Fruit fly (Drosophila melanogaster) whole organism, embryonic: ENCODE results near the gene CG42827.

ENCODE experiments used
- Abd-B ChIP-seq: fragments of 200-800 bp; sonication (Bioruptor generic); optimal IDR thresholded peaks from 2 replicates; lab custom pipeline; 2018; ENCODE audit warnings: missing biosample characterization, mild to moderate bottlenecking, missing genetic modification characterization, moderate library complexity
- Asciz ChIP-seq: fragments of 200-800 bp; sonication (Bioruptor generic); optimal IDR thresholded peaks from 2 replicates; lab custom pipeline; 2017; ENCODE audit warnings: missing biosample characterization, mild to moderate bottlenecking, missing genetic modification characterization, missing genetic modification reagents
- CG10654 ChIP-seq: fragments of 200-800 bp; sonication (Bioruptor generic); optimal IDR thresholded peaks from 2 replicates; lab custom pipeline; 2016; ENCODE audit warnings: missing biosample characterization, missing genetic modification characterization
- CG11504 ChIP-seq: fragments of 200-800 bp; sonication (Bioruptor generic); optimal IDR thresholded peaks from 3 replicates; lab custom pipeline; 2019; ENCODE audit warnings: missing biosample characterization, mild to moderate bottlenecking, missing genetic modification characterization, moderate library complexity
- CG12104 ChIP-seq: fragments of 200-800 bp; sonication (Bioruptor generic); optimal IDR thresholded peaks from 3 replicates; lab custom pipeline; 2016; ENCODE audit warnings: missing biosample characterization, missing genetic modification characterization
- CG12155 ChIP-seq: fragments of 200-800 bp; sonication (Bioruptor generic); optimal IDR thresholded peaks from 3 replicates; lab custom pipeline; 2016; ENCODE audit warnings: missing biosample characterization, missing genetic modification characterization
- CG12236 ChIP-seq: fragments of 200-800 bp; sonication (Bioruptor generic); optimal IDR thresholded peaks from 2 replicates; lab custom pipeline; 2016; ENCODE audit warnings: missing biosample characterization, missing genetic modification characterization
- CG13424 ChIP-seq: fragments of 200-800 bp; sonication (Bioruptor generic); optimal IDR thresholded peaks from 2 replicates; lab custom pipeline; 2019; ENCODE audit warnings: missing biosample characterization, mild to moderate bottlenecking, missing genetic modification characterization, moderate library complexity
- CG13894 ChIP-seq: fragments of 200-800 bp; sonication (Bioruptor generic); optimal IDR thresholded peaks from 3 replicates; lab custom pipeline; 2018; ENCODE audit warnings: missing biosample characterization, mild to moderate bottlenecking, missing genetic modification characterization, moderate library complexity
- CG14014 ChIP-seq: fragments of 200-800 bp; sonication (Bioruptor generic); IDR thresholded peaks from 2 replicates; pipeline ENCODE4 v1.3.6; 2022; ENCODE audit warnings: missing biosample characterization, missing genetic modification characterization
- CG1529 ChIP-seq: fragments of 200-800 bp; sonication (Bioruptor generic); optimal IDR thresholded peaks from 3 replicates; lab custom pipeline; 2018; ENCODE audit warnings: missing biosample characterization, missing genetic modification characterization
- CG15601 ChIP-seq: fragments of 200-800 bp; sonication (Bioruptor generic); optimal IDR thresholded peaks from 3 replicates; lab custom pipeline; 2019; ENCODE audit warnings: missing biosample characterization, mild to moderate bottlenecking, missing genetic modification characterization, moderate library complexity
- CG1603 ChIP-seq: fragments of 200-800 bp; sonication (Bioruptor generic); optimal IDR thresholded peaks from 2 replicates; lab custom pipeline; 2019; ENCODE audit warnings: missing biosample characterization, mild to moderate bottlenecking, missing genetic modification characterization, moderate library complexity
- CG2678 ChIP-seq: fragments of 200-800 bp; sonication (Bioruptor generic); optimal IDR thresholded peaks from 3 replicates; lab custom pipeline; 2019; ENCODE audit warnings: missing biosample characterization, mild to moderate bottlenecking, missing genetic modification characterization, moderate library complexity
- CG2875 ChIP-seq: fragments of 200-800 bp; sonication (Bioruptor generic); optimal IDR thresholded peaks from 2 replicates; lab custom pipeline; 2017; ENCODE audit warnings: missing biosample characterization, mild to moderate bottlenecking, missing genetic modification characterization, missing genetic modification reagents
- CG31441 ChIP-seq: fragments of 200-800 bp; sonication (Bioruptor generic); IDR thresholded peaks from 2 replicates; pipeline ENCODE4 v1.3.6; 2022; ENCODE audit warnings: missing biosample characterization, missing genetic modification characterization
- CG4360 ChIP-seq: fragments of 200-800 bp; sonication (Bioruptor generic); IDR thresholded peaks from 2 replicates; pipeline ENCODE4 v1.3.6; 2022; ENCODE audit warnings: missing biosample characterization, missing genetic modification characterization
- CG43689 ChIP-seq: fragments of 200-800 bp; sonication (Bioruptor generic); IDR thresholded peaks from 2 replicates; pipeline ENCODE4 v1.3.6; 2022; ENCODE audit warnings: missing biosample characterization, missing genetic modification characterization
- CG6175 ChIP-seq: fragments of 200-800 bp; sonication (Bioruptor generic); IDR thresholded peaks from 3 replicates; pipeline ENCODE4 v1.3.6; 2022; ENCODE audit warnings: missing biosample characterization, missing genetic modification characterization
- CG7786 ChIP-seq: fragments of 200-800 bp; sonication (Bioruptor generic); optimal IDR thresholded peaks from 2 replicates; lab custom pipeline; 2016; ENCODE audit warnings: missing biosample characterization, missing genetic modification characterization
- CG7987 ChIP-seq: fragments of 200-800 bp; sonication (Bioruptor generic); optimal IDR thresholded peaks from 2 replicates; lab custom pipeline; 2018; ENCODE audit warnings: missing biosample characterization, mild to moderate bottlenecking, missing genetic modification characterization, moderate library complexity
- CG8281 ChIP-seq: fragments of 200-800 bp; sonication (Bioruptor generic); optimal IDR thresholded peaks from 2 replicates; lab custom pipeline; 2018; ENCODE audit warnings: missing biosample characterization, mild to moderate bottlenecking, missing genetic modification characterization, moderate library complexity
- D ChIP-seq, 2 experiments: fragments of 200-800 bp in 1 of 2; fragments of >200 bp in 1 of 2; sonication (Bioruptor generic) in 1 of 2; optimal IDR thresholded peaks; 2 replicates in 1 of 2; 3 replicates in 1 of 2; lab custom pipeline; 2017; ENCODE audit warnings: mild to moderate bottlenecking in 1 of 2, missing biosample characterization in 1 of 2, missing genetic modification characterization in 1 of 2, missing genetic modification reagents in 1 of 2
- Dp ChIP-seq: fragments of 200-800 bp; sonication (Bioruptor generic); optimal IDR thresholded peaks from 2 replicates; lab custom pipeline; 2018; ENCODE audit warnings: missing biosample characterization, mild to moderate bottlenecking, missing genetic modification characterization, moderate library complexity
- Fer3 ChIP-seq: fragments of 200-800 bp; sonication (Bioruptor generic); optimal IDR thresholded peaks from 2 replicates; lab custom pipeline; 2018; ENCODE audit warnings: missing biosample characterization, mild to moderate bottlenecking, missing genetic modification characterization, moderate library complexity
- Hand ChIP-seq: fragments of 200-800 bp; sonication (Bioruptor generic); optimal IDR thresholded peaks from 2 replicates; lab custom pipeline; 2017; ENCODE audit warnings: mild to moderate bottlenecking, missing biosample characterization, missing genetic modification reagents, missing genetic modification characterization
- Hey ChIP-seq: fragments of 200-800 bp; sonication (Bioruptor generic); optimal IDR thresholded peaks from 3 replicates; lab custom pipeline; 2018; ENCODE audit warnings: missing biosample characterization, mild to moderate bottlenecking, missing genetic modification characterization
- MTF-1 ChIP-seq: fragments of 200-800 bp; sonication (Bioruptor generic); optimal IDR thresholded peaks from 2 replicates; lab custom pipeline; 2018; ENCODE audit warnings: missing biosample characterization, mild to moderate bottlenecking, missing genetic modification characterization, borderline replicate concordance
- Mes4 ChIP-seq: fragments of 200-800 bp; sonication (Bioruptor generic); optimal IDR thresholded peaks from 2 replicates; lab custom pipeline; 2016; ENCODE audit warnings: missing biosample characterization, missing genetic modification characterization
- Vsx1 ChIP-seq: fragments of 200-800 bp; sonication (Bioruptor generic); optimal IDR thresholded peaks from 2 replicates; lab custom pipeline; 2017; ENCODE audit warnings: missing biosample characterization, mild to moderate bottlenecking, missing genetic modification characterization, missing genetic modification reagents
- crc ChIP-seq: fragments of 200-800 bp; sonication (Bioruptor generic); optimal IDR thresholded peaks from 2 replicates; lab custom pipeline; 2016; ENCODE audit warnings: missing biosample characterization, missing genetic modification characterization
- da ChIP-seq: fragments of 200-800 bp; sonication (Bioruptor generic); optimal IDR thresholded peaks from 2 replicates; lab custom pipeline; 2016; ENCODE audit warnings: missing biosample characterization, missing genetic modification characterization
- danr ChIP-seq: fragments of 200-800 bp; sonication (Bioruptor generic); IDR thresholded peaks from 2 replicates; pipeline ENCODE4 v1.3.6; 2022; ENCODE audit warnings: missing biosample characterization, missing genetic modification characterization
- ftz-f1 ChIP-seq: fragments of 200-800 bp; sonication (Bioruptor generic); optimal IDR thresholded peaks from 2 replicates; lab custom pipeline; 2016; ENCODE audit warnings: missing biosample characterization, missing genetic modification characterization
- gsb ChIP-seq: fragments of 200-800 bp; sonication (Bioruptor generic); IDR thresholded peaks from 2 replicates; pipeline ENCODE4 v1.3.6; 2022; ENCODE audit warnings: missing biosample characterization, missing genetic modification characterization
- nmo ChIP-seq: fragments of 200-800 bp; sonication (Bioruptor generic); optimal IDR thresholded peaks from 2 replicates; lab custom pipeline; 2018; ENCODE audit warnings: missing biosample characterization, mild to moderate bottlenecking, missing genetic modification characterization, moderate library complexity
- pan ChIP-seq, 4 experiments: fragments of >200 bp in 3 of 4; fragments of 200-800 bp in 1 of 4; sonication (Bioruptor generic) in 1 of 4; optimal IDR thresholded peaks in 3 of 4; IDR thresholded peaks in 1 of 4; 2 replicates each; pipeline versions ENCODE4 v1.3.6 to Lab custom; 2017 to 2022; ENCODE audit warnings: missing biosample characterization in 2 of 4, missing genetic modification characterization in 2 of 4, mixed read lengths in 1 of 4
- scrt ChIP-seq: fragments of 200-800 bp; sonication (Bioruptor generic); optimal IDR thresholded peaks from 2 replicates; lab custom pipeline; 2018; ENCODE audit warnings: missing biosample characterization, mild to moderate bottlenecking, missing genetic modification characterization, moderate library complexity
- sisA ChIP-seq: fragments of 200-800 bp; sonication (Bioruptor generic); IDR thresholded peaks from 2 replicates; pipeline ENCODE4 v1.3.6; 2022; ENCODE audit warnings: missing biosample characterization, missing genetic modification characterization
- sr ChIP-seq: fragments of 200-800 bp; sonication (Bioruptor generic); IDR thresholded peaks from 3 replicates; pipeline ENCODE4 v1.3.6; 2022; ENCODE audit warnings: missing biosample characterization, missing genetic modification characterization
- tgo ChIP-seq: fragments of 200-800 bp; sonication (Bioruptor generic); IDR thresholded peaks from 3 replicates; pipeline ENCODE4 v1.3.6; 2022; ENCODE audit warnings: missing biosample characterization, missing genetic modification characterization
- tio ChIP-seq: fragments of 200-800 bp; sonication (Bioruptor generic); optimal IDR thresholded peaks from 2 replicates; lab custom pipeline; 2017; ENCODE audit warnings: missing biosample characterization, missing genetic modification characterization, inconsistent platforms
- ttk ChIP-seq: fragments of 200-800 bp; sonication (Bioruptor generic); IDR thresholded peaks from 2 replicates; pipeline ENCODE4 v2.1.2; 2022; ENCODE audit warnings: missing biosample characterization, missing genetic modification characterization
- unpg ChIP-seq: fragments of 200-800 bp; sonication (Bioruptor generic); optimal IDR thresholded peaks from 3 replicates; lab custom pipeline; 2018; ENCODE audit warnings: missing biosample characterization, mild to moderate bottlenecking, missing genetic modification characterization, moderate library complexity
- z ChIP-seq: fragments of 200-800 bp; sonication (Bioruptor generic); IDR thresholded peaks from 3 replicates; pipeline ENCODE4 v1.3.6; 2022; ENCODE audit warnings: missing biosample characterization, missing genetic modification characterization

The CG42827 gene

dm6 chr3R:23355829-23356738 is 16.6 kb upstream of the CG42827 start, which contains the start of the genes ATPsynCF6 and Sec13 (continued):
- TF ChIP-seq MTF-1, result no peak
- TF ChIP-seq z (GFP tag; lab: Robert Waterston, UW), result no peak
- TF ChIP-seq danr (GFP tag; lab: Robert Waterston, UW), result no peak
- peak; percentile 42 for TF ChIP-seq CG1603 (tag; lab: Kevin White, UChicago)

DNA sequence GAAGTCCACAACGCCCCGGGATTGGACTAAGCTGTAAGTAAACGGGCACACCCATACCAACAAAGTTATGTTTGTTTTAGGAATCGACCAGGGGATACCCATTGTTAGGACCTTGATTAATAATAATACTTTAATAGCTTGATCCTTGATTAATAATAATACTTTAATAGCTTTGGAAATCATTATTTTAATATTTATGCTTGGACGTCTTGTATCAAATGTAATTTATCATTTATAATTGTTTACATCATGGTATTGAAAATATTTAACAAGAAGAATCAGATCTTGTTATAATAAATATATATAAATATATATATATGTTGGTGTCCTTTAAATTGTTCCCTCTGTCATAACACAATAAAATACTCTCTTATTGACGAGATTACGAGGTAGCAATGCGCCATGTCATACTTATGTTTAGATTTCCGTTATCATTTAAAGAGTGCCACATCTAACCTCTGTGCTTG is 15.8 kb upstream of the CG42827 start:
- TF ChIP-seq Vsx1 (GFP tag; lab: Kevin White, UChicago), result no peak
- peak; percentile 88 for TF ChIP-seq CG31441
- TF ChIP-seq CG12236 (GFP tag; lab: Kevin White, UChicago), result no peak
- no peak for TF ChIP-seq Hey (tag; lab: Kevin White, UChicago)
- TF ChIP-seq CG10654 (GFP tag; lab: Kevin White, UChicago), result peak; percentile 69
- TF ChIP-seq CG13894 (tag; lab: Kevin White, UChicago), result no peak
- peak; percentile 30 for TF ChIP-seq Asciz (GFP tag; lab: Kevin White, UChicago)
- peak; percentile 84 for TF ChIP-seq Hand (GFP tag; lab: Kevin White, UChicago)
- peak; percentile 81 for TF ChIP-seq Abd-B (GFP tag; lab: Kevin White, UChicago)
- TF ChIP-seq CG8281 (tag; lab: Kevin White, UChicago), result no peak
- no peak for TF ChIP-seq da (GFP tag; lab: Kevin White, UChicago)
- TF ChIP-seq CG4360 (GFP tag; lab: Robert Waterston, UW), result no peak
- no peak for TF ChIP-seq tio (GFP tag; lab: Kevin White, UChicago)
- peak; percentile 43; the same call in 1 of the 2 replicates for TF ChIP-seq sisA (GFP tag; lab: Robert Waterston, UW)
- TF ChIP-seq gsb, result peak; percentile 55; the same call in 1 of the 2 replicates
- peak; percentile 83 for TF ChIP-seq Fer3 (tag; lab: Kevin White, UChicago)
- no peak for TF ChIP-seq CG6175 (GFP tag; lab: Robert Waterston, UW)
- TF ChIP-seq unpg (GFP tag; lab: Kevin White, UChicago), result peak; percentile 87
- no peak for TF ChIP-seq D (optimal IDR thresholded peaks at IDR 0.05; lab: Kevin White, UChicago)
- TF ChIP-seq D (GFP tag; optimal IDR thresholded peaks at IDR 0.05; lab: Kevin White, UChicago), result peak; percentile 66
- no peak for TF ChIP-seq CG7987 (GFP tag; lab: Kevin White, UChicago)
- peak; percentile 96 for TF ChIP-seq CG13424 (tag; lab: Kevin White, UChicago)
- peak; percentile 67 for TF ChIP-seq CG2875 (GFP tag; lab: Kevin White, UChicago)
- peak; percentile 94 for TF ChIP-seq nmo (GFP tag; lab: Kevin White, UChicago)
- TF ChIP-seq scrt (GFP tag; lab: Kevin White, UChicago), result peak; percentile 70
- peak; percentile 74 for TF ChIP-seq CG14014 (GFP tag; lab: Robert Waterston, UW)
- TF ChIP-seq tgo (GFP tag; lab: Robert Waterston, UW), result peak; percentile 80
- TF ChIP-seq CG43689 (GFP tag; lab: Robert Waterston, UW), result peak; percentile 58; the same call in 1 of the 2 replicates
- peak; percentile 83 for TF ChIP-seq CG12155 (GFP tag; lab: Kevin White, UChicago)
- no peak for TF ChIP-seq Mes4 (GFP tag; lab: Kevin White, UChicago)
- peak; percentile 66 for TF ChIP-seq CG1529 (GFP tag; lab: Kevin White, UChicago)
- no peak for TF ChIP-seq crc (GFP tag; lab: Kevin White, UChicago)
- TF ChIP-seq ftz-f1 (GFP tag; lab: Kevin White, UChicago), result no peak
- TF ChIP-seq CG11504 (tag; lab: Kevin White, UChicago), result peak; percentile 93
- no peak for TF ChIP-seq sr
- no peak for TF ChIP-seq CG7786
- TF ChIP-seq CG15601 (tag; lab: Kevin White, UChicago), result peak; percentile 89
- peak; percentile 64 for TF ChIP-seq ttk (GFP tag; lab: Robert Waterston, UW)
- no peak for TF ChIP-seq pan (optimal IDR thresholded peaks at IDR 0.05; lab: Kevin White, UChicago)
- peak in 1 of 2 experiments; percentile 87 for TF ChIP-seq pan (GFP tag; optimal IDR thresholded peaks at IDR 0.05 in 1 of 2, IDR thresholded peaks at IDR 0.05 in 1 of 2)
- TF ChIP-seq Dp (GFP tag; lab: Kevin White, UChicago), result no peak
- peak; percentile 81 for TF ChIP-seq CG2678 (tag; lab: Kevin White, UChicago)
- no peak for TF ChIP-seq CG12104 (GFP tag; lab: Kevin White, UChicago)
